Worm (Caenorhabditis elegans) whole organism, late embryonic: ENCODE results near the gene C08E3.13.

Experiments
- C08G9.2 ChIP-seq: sonication (generic microtip); optimal IDR thresholded peaks from 2 replicates; lab custom pipeline; 2016; ENCODE audit warnings: mild to moderate bottlenecking, missing genetic modification characterization, moderate library complexity, missing compliant biosample characterization
- ceh-18 ChIP-seq: sonication (generic microtip); optimal IDR thresholded peaks from 2 replicates; lab custom pipeline; 2016; ENCODE audit warnings: missing genetic modification characterization, missing compliant biosample characterization
- dmd-4 ChIP-seq: sonication (generic microtip); optimal IDR thresholded peaks from 2 replicates; lab custom pipeline; 2016; ENCODE audit warnings: borderline replicate concordance, missing genetic modification characterization, missing compliant biosample characterization
- dve-1 ChIP-seq: sonication (generic microtip); optimal IDR thresholded peaks from 2 replicates; lab custom pipeline; 2017; ENCODE audit warnings: antibody characterized with exemption, mild to moderate bottlenecking, missing genetic modification characterization, missing compliant biosample characterization
- elt-4 ChIP-seq: sonication (generic microtip); optimal IDR thresholded peaks from 2 replicates; lab custom pipeline; 2016; ENCODE audit warnings: missing genetic modification characterization, missing compliant biosample characterization
- fkh-10 ChIP-seq: fragments of 150-350 bp; optimal IDR thresholded peaks from 2 replicates; lab custom pipeline; 2014; ENCODE audit warnings: missing biosample characterization, missing genetic modification reagents, missing genetic modification characterization
- nhr-232 ChIP-seq: sonication (generic microtip); optimal IDR thresholded peaks from 2 replicates; lab custom pipeline; 2016; ENCODE audit warnings: missing genetic modification characterization, missing compliant biosample characterization
- pag-3 ChIP-seq: sonication (generic microtip); optimal IDR thresholded peaks from 2 replicates; lab custom pipeline; 2016; ENCODE audit warnings: missing compliant biosample characterization, missing genetic modification characterization, borderline replicate concordance
- pqm-1 ChIP-seq: sonication (generic microtip); optimal IDR thresholded peaks from 2 replicates; lab custom pipeline; 2016; ENCODE audit warnings: missing genetic modification characterization, missing compliant biosample characterization
- tbx-2 ChIP-seq: sonication (generic microtip); optimal IDR thresholded peaks from 2 replicates; lab custom pipeline; 2016; ENCODE audit warnings: missing genetic modification characterization, missing compliant biosample characterization
- ttx-3 ChIP-seq: sonication (generic microtip); optimal IDR thresholded peaks from 2 replicates; lab custom pipeline; 2016; ENCODE audit warnings: missing genetic modification reagents, missing genetic modification characterization, missing compliant biosample characterization

DNA sequence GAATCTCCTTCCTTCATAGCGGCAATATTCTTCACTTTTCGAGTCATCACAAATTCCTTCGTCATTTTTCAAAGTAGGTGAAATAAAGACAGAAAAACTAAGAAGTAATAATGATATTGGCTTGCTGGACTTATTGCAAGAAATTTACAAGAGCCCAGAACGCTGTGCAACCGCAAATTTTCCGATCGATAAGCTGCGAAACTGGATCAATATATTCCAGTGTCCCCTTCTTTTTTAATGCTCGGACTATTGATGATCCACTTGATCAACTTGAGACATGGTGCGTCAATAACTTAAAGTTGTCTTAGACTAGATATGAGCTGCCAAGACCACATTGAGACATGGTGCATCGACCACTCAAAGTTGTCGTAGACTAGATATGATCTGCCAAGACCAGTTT, 26.0 kb downstream of the C08E3.13 start, which contains the start of gene bath-33:
- no peak for TF ChIP-seq tbx-2
- no peak for TF ChIP-seq nhr-232 (tag; lab: Kevin White, UChicago)
- TF ChIP-seq C08G9.2 (tag; lab: Kevin White, UChicago): no peak
- no peak for TF ChIP-seq ttx-3 (tag; lab: Kevin White, UChicago)
- no peak for TF ChIP-seq fkh-10 (GFP tag; lab: Kevin White, UChicago)
- no peak for TF ChIP-seq pqm-1
- no peak for TF ChIP-seq dve-1 (tag; lab: Kevin White, UChicago)
- no peak for TF ChIP-seq elt-4 (tag; lab: Kevin White, UChicago)
- TF ChIP-seq pag-3 (tag; lab: Kevin White, UChicago): no peak
- no peak for TF ChIP-seq ceh-18 (tag; lab: Kevin White, UChicago)
- TF ChIP-seq dmd-4 (tag; lab: Kevin White, UChicago): no peak
